Worm (Caenorhabditis elegans) whole organism, L1 larva: ENCODE measurements around the gene F46E10.18.

ENCODE experiments used
- aly-2 ChIP-seq: fragments of 150-350 bp; optimal IDR thresholded peaks from 2 replicates; lab custom pipeline; 2014; ENCODE audit warnings: missing biosample characterization, missing genetic modification characterization
- ama-1 ChIP-seq: fragments of 150-350 bp; optimal IDR thresholded peaks from 2 replicates; lab custom pipeline; 2014
- blmp-1 ChIP-seq: fragments of 150-350 bp; optimal IDR thresholded peaks from 2 replicates; lab custom pipeline; 2014; ENCODE audit warnings: missing biosample characterization, missing genetic modification characterization
- ceh-63 ChIP-seq: fragments of 200-800 bp; sonication (Bioruptor generic); optimal IDR thresholded peaks from 2 replicates; lab custom pipeline; 2018; ENCODE audit warnings: mild to moderate bottlenecking, missing genetic modification characterization, missing compliant biosample characterization
- ceh-88 ChIP-seq: fragments of 200-800 bp; sonication (Bioruptor generic); IDR thresholded peaks from 2 replicates; pipeline ENCODE4 v1.3.6; 2022; ENCODE audit warnings: missing genetic modification characterization, missing compliant biosample characterization
- ceh-90 ChIP-seq: sonication (generic microtip); optimal IDR thresholded peaks from 2 replicates; lab custom pipeline; 2016; ENCODE audit warnings: missing genetic modification characterization, missing compliant biosample characterization
- efl-1 ChIP-seq, 4 experiments: fragments of 150-350 bp; optimal IDR thresholded peaks in 3 of 4; peaks in 1 of 4; 1 replicate in 1 of 4; 2 replicates in 3 of 4; lab custom pipeline; 2014; ENCODE audit warnings: missing biosample characterization in 2 of 4, missing genetic modification characterization in 2 of 4, missing genetic modification reagents in 2 of 4
- efl-3 ChIP-seq: fragments of 200-800 bp; sonication (Bioruptor generic); optimal IDR thresholded peaks from 2 replicates; lab custom pipeline; 2018; ENCODE audit warnings: mild to moderate bottlenecking, missing genetic modification characterization, missing compliant biosample characterization
- egl-13 ChIP-seq: sonication (generic microtip); optimal IDR thresholded peaks from 2 replicates; lab custom pipeline; 2016; ENCODE audit warnings: missing genotype, missing genetic modification reagents, missing genetic modification characterization, missing compliant biosample characterization
- egl-27 ChIP-seq, 2 experiments: fragments of 150-350 bp in 1 of 2; sonication (generic microtip); optimal IDR thresholded peaks; 3 replicates each; lab custom pipeline; 2017 to 2018; ENCODE audit warnings: missing biosample characterization in 2 of 2, missing genetic modification characterization in 2 of 2, missing genetic modification reagents in 2 of 2
- elt-3 ChIP-seq, 6 experiments: fragments of 150-350 bp in 1 of 6; sonication (generic microtip); optimal IDR thresholded peaks; 2 replicates each; lab custom pipeline; 2017 to 2018; ENCODE audit warnings: missing biosample characterization in 6 of 6, missing genetic modification characterization in 6 of 6, inconsistent platforms in 1 of 6
- fkh-10 ChIP-seq: sonication (generic microtip); optimal IDR thresholded peaks from 2 replicates; lab custom pipeline; 2017; ENCODE audit warnings: missing biosample characterization, missing genetic modification reagents, missing genetic modification characterization
- fkh-4 ChIP-seq: sonication (generic microtip); optimal IDR thresholded peaks from 2 replicates; lab custom pipeline; 2016; ENCODE audit warnings: missing compliant biosample characterization, missing genetic modification characterization, borderline replicate concordance
- fkh-8 ChIP-seq: sonication (generic microtip); optimal IDR thresholded peaks from 2 replicates; lab custom pipeline; 2016; ENCODE audit warnings: mild to moderate bottlenecking, missing genetic modification characterization, missing compliant biosample characterization
- grh-1 ChIP-seq: fragments of 200-800 bp; sonication (Bioruptor generic); IDR thresholded peaks from 2 replicates; pipeline ENCODE4 v1.3.6; 2022; ENCODE audit warnings: missing genetic modification reagents, missing genetic modification characterization, missing compliant biosample characterization
- hlh-17 ChIP-seq: fragments of 200-800 bp; sonication (Bioruptor generic); optimal IDR thresholded peaks from 2 replicates; lab custom pipeline; 2018; ENCODE audit warnings: missing genetic modification characterization, mild to moderate bottlenecking, missing compliant biosample characterization, moderate library complexity, borderline replicate concordance
- irx-1 ChIP-seq: sonication (generic microtip); optimal IDR thresholded peaks from 2 replicates; lab custom pipeline; 2016; ENCODE audit warnings: missing genetic modification characterization, missing compliant biosample characterization
- isw-1 ChIP-seq: fragments of 200-800 bp; sonication (Bioruptor generic); IDR thresholded peaks from 2 replicates; pipeline ENCODE4 v1.3.6; 2022; ENCODE audit warnings: missing genetic modification characterization, missing compliant biosample characterization
- jun-1 ChIP-seq: fragments of 150-350 bp; optimal IDR thresholded peaks from 2 replicates; lab custom pipeline; 2014; ENCODE audit warnings: missing biosample characterization, missing genetic modification reagents, missing genetic modification characterization
- lin-13 ChIP-seq: fragments of 150-350 bp; optimal IDR thresholded peaks from 2 replicates; lab custom pipeline; 2014; ENCODE audit warnings: missing biosample characterization, missing genetic modification reagents, missing genetic modification characterization
- lin-14 ChIP-seq: fragments of 200-800 bp; sonication (Bioruptor generic); optimal IDR thresholded peaks from 2 replicates; lab custom pipeline; 2018; ENCODE audit warnings: mild to moderate bottlenecking, missing genetic modification characterization, moderate library complexity, missing compliant biosample characterization
- lin-35 ChIP-seq, 2 experiments: fragments of 150-350 bp; optimal IDR thresholded peaks; 2 replicates each; lab custom pipeline; 2014; ENCODE audit warnings: missing biosample characterization in 2 of 2, missing genetic modification characterization in 2 of 2, missing genetic modification reagents in 2 of 2
- lin-39 ChIP-seq: fragments of 150-350 bp; optimal IDR thresholded peaks from 2 replicates; lab custom pipeline; 2014; ENCODE audit warnings: missing biosample characterization, missing genetic modification reagents, missing genetic modification characterization
- lsy-2 ChIP-seq, 2 experiments: fragments of 150-350 bp; optimal IDR thresholded peaks; 2 replicates each; lab custom pipeline; 2014; ENCODE audit warnings: missing biosample characterization in 2 of 2, missing genetic modification characterization in 2 of 2
- mab-9 ChIP-seq: fragments of 200-800 bp; sonication (Bioruptor generic); IDR thresholded peaks from 2 replicates; pipeline ENCODE4 v1.3.6; 2022; ENCODE audit warnings: missing genetic modification reagents, missing genetic modification characterization, missing compliant biosample characterization
- mef-2 ChIP-seq: fragments of 150-350 bp; optimal IDR thresholded peaks from 2 replicates; lab custom pipeline; 2014; ENCODE audit warnings: missing biosample characterization, missing genetic modification characterization
- mep-1 ChIP-seq: fragments of 150-350 bp; optimal IDR thresholded peaks from 2 replicates; lab custom pipeline; 2014; ENCODE audit warnings: missing biosample characterization, missing genetic modification characterization
- nhr-11 ChIP-seq: fragments of 150-350 bp; optimal IDR thresholded peaks from 2 replicates; lab custom pipeline; 2014; ENCODE audit warnings: missing biosample characterization, missing genetic modification characterization
- nhr-12 ChIP-seq: sonication (generic microtip); optimal IDR thresholded peaks from 2 replicates; lab custom pipeline; 2017; ENCODE audit warnings: missing biosample characterization, missing genetic modification characterization
- nhr-19 ChIP-seq: fragments of 200-800 bp; sonication (Bioruptor generic); conservative IDR thresholded peaks from 2 replicates; pipeline ENCODE4 v1.3.6; 2022; ENCODE audit warnings: missing genetic modification characterization, missing compliant biosample characterization
- nhr-20 ChIP-seq: sonication (generic microtip); optimal IDR thresholded peaks from 2 replicates; lab custom pipeline; 2016; ENCODE audit warnings: mild to moderate bottlenecking, missing genetic modification characterization, missing compliant biosample characterization
- nhr-71 ChIP-seq: sonication (generic microtip); optimal IDR thresholded peaks from 2 replicates; lab custom pipeline; 2016; ENCODE audit warnings: mild to moderate bottlenecking, missing genetic modification characterization, moderate library complexity, missing compliant biosample characterization
- nhr-77 ChIP-seq: fragments of 150-350 bp; optimal IDR thresholded peaks from 2 replicates; lab custom pipeline; 2014; ENCODE audit warnings: missing biosample characterization, missing genetic modification characterization
- nhr-85 ChIP-seq: sonication (generic microtip); peaks from one replicate; lab custom pipeline; 2016; ENCODE audit warnings: missing genetic modification characterization, inconsistent platforms, missing compliant biosample characterization
- pag-3 ChIP-seq: sonication (generic microtip); optimal IDR thresholded peaks from 2 replicates; lab custom pipeline; 2017; ENCODE audit warnings: missing genetic modification characterization, mild to moderate bottlenecking, missing compliant biosample characterization, antibody characterized with exemption, borderline replicate concordance; ENCODE audit not compliant: insufficient read depth
- rnt-1 ChIP-seq: sonication (generic microtip); optimal IDR thresholded peaks from 2 replicates; lab custom pipeline; 2016; ENCODE audit warnings: mild to moderate bottlenecking, missing genetic modification characterization, moderate library complexity, missing compliant biosample characterization
- snu-23 ChIP-seq: sonication (generic microtip); optimal IDR thresholded peaks from 2 replicates; lab custom pipeline; 2016; ENCODE audit warnings: missing genetic modification characterization, missing compliant biosample characterization
- sptf-1 ChIP-seq: fragments of 150-350 bp; optimal IDR thresholded peaks from 2 replicates; lab custom pipeline; 2014; ENCODE audit warnings: missing biosample characterization, missing genetic modification characterization
- tbx-2 ChIP-seq: sonication (generic microtip); optimal IDR thresholded peaks from 2 replicates; lab custom pipeline; 2016; ENCODE audit warnings: missing genetic modification characterization, missing compliant biosample characterization
- unc-62 ChIP-seq: fragments of 150-350 bp; optimal IDR thresholded peaks from 2 replicates; lab custom pipeline; 2014; ENCODE audit warnings: missing biosample characterization, missing genetic modification reagents, missing genetic modification characterization
- unc-86 ChIP-seq: sonication (generic microtip); optimal IDR thresholded peaks from 2 replicates; lab custom pipeline; 2016; ENCODE audit warnings: missing genetic modification characterization, missing compliant biosample characterization
- xbp-1 ChIP-seq: sonication (generic microtip); optimal IDR thresholded peaks from 2 replicates; lab custom pipeline; 2016; ENCODE audit warnings: missing genetic modification characterization, missing compliant biosample characterization
- zip-4 ChIP-seq: fragments of 200-800 bp; sonication (Bioruptor generic); optimal IDR thresholded peaks from 2 replicates; lab custom pipeline; 2018; ENCODE audit warnings: mild to moderate bottlenecking, missing genetic modification characterization, moderate library complexity, missing compliant biosample characterization
- ztf-11 ChIP-seq, 2 experiments: sonication (generic microtip); optimal IDR thresholded peaks; 2 replicates each; lab custom pipeline; 2016 to 2017; ENCODE audit warnings: missing genetic modification characterization in 2 of 2, missing biosample characterization in 1 of 2, missing compliant biosample characterization in 1 of 2

Gene F46E10.18

ce11 chrV:6498441-6498840, 22.4 kb upstream of the F46E10.18 start:
- no peak for TF ChIP-seq mab-9
- TF ChIP-seq isw-1: no peak
- TF ChIP-seq lin-39 (tag; lab: Kevin White, UChicago): no peak
- TF ChIP-seq ceh-90 (tag; lab: Kevin White, UChicago): no peak
- TF ChIP-seq lin-14 (GFP tag; lab: Kevin White, UChicago): peak; percentile 11
- no peak for TF ChIP-seq grh-1 (GFP tag; lab: Robert Waterston, UW)
- TF ChIP-seq, all 84 proteins: peak for 1

- TF ChIP-seq egl-13 (tag; lab: Kevin White, UChicago) (no peak), ztf-11 (tag; optimal IDR thresholded peaks at IDR 0.05; lab: Kevin White, UChicago) (no peak), mef-2 (tag; lab: Kevin White, UChicago) (no peak), ceh-88 (GFP tag; lab: Robert Waterston, UW) (no peak), fkh-4 (tag; lab: Kevin White, UChicago) (no peak), xbp-1 (tag; lab: Kevin White, UChicago) (no peak), ceh-63 (GFP tag; lab: Kevin White, UChicago) (no peak), zip-4 (GFP tag; lab: Kevin White, UChicago) (no peak), elt-3 (tag; optimal IDR thresholded peaks at IDR 0.05; lab: Kevin White, UChicago) (no peak)
Observed at ce11 chrV:6498903-6499302, 21.9 kb upstream of the F46E10.18 start, which contains the start of gene W01A11.1. W01A11.1 (plus strand) TSS chrV:6499224.

- TF ChIP-seq aly-2 (tag; lab: Kevin White, UChicago) (no peak), fkh-10 (no peak), nhr-85 (tag; lab: Kevin White, UChicago) (peak; percentile 91), grh-1 (GFP tag; lab: Robert Waterston, UW) (peak; percentile 6; the same call in 1 of the 2 replicates), nhr-71 (peak; percentile 64), nhr-19 (GFP tag; lab: Robert Waterston, UW) (peak; percentile 32; the same call in 1 of the 2 replicates), lin-35 (GFP tag; optimal IDR thresholded peaks at IDR 0.05; lab: Kevin White, UChicago) (peak in 1 of 2 experiments; percentile 55), elt-3 (tag; optimal IDR thresholded peaks at IDR 0.05; lab: Kevin White, UChicago) (peak in 4 of 6 experiments; percentile 11 to 86 (median 61)), lin-14 (GFP tag; lab: Kevin White, UChicago) (peak; percentile 69), blmp-1 (tag; lab: Kevin White, UChicago) (peak; percentile 80), nhr-77 (tag; lab: Kevin White, UChicago) (no peak), ztf-11 (tag; optimal IDR thresholded peaks at IDR 0.05; lab: Kevin White, UChicago) (no peak), unc-62 (no peak), hlh-17 (GFP tag; lab: Kevin White, UChicago) (no peak), efl-1 (optimal IDR thresholded peaks at IDR 0.05; lab: Kevin White, UChicago) (no peak), efl-1 (GFP tag; optimal IDR thresholded peaks at IDR 0.05 in 1 of 2; lab: Kevin White, UChicago) (peak in 1 of 2 experiments; percentile 94), tbx-2 (tag; lab: Kevin White, UChicago) (peak; percentile 18), lsy-2 (tag; optimal IDR thresholded peaks at IDR 0.05; lab: Kevin White, UChicago) (peak in 1 of 2 experiments; percentile 49), mep-1 (tag; lab: Kevin White, UChicago) (peak; percentile 12), nhr-20 (tag; lab: Kevin White, UChicago) (peak; percentile 74), ama-1 (lab: Kevin White, UChicago) (no peak), snu-23 (peak; percentile 42), pag-3 (tag; lab: Kevin White, UChicago) (peak; percentile 32)
- TF ChIP-seq, all 84 proteins: peak for 15
Observed at ce11 chrV:6503158-6503557, 17.7 kb upstream of the F46E10.18 start.

- no peak for TF ChIP-seq egl-13 (tag; lab: Kevin White, UChicago)
- TF ChIP-seq efl-3 (GFP tag; lab: Kevin White, UChicago): no peak
- no peak for TF ChIP-seq irx-1 (tag; lab: Kevin White, UChicago)
- peak in 1 of 2 experiments; percentile 17 for TF ChIP-seq lsy-2 (tag; optimal IDR thresholded peaks at IDR 0.05; lab: Kevin White, UChicago)
- TF ChIP-seq fkh-8 (tag; lab: Kevin White, UChicago): no peak
- no peak for TF ChIP-seq rnt-1
- TF ChIP-seq sptf-1 (tag; lab: Kevin White, UChicago): no peak
- peak; percentile 83 for TF ChIP-seq blmp-1 (tag; lab: Kevin White, UChicago)
- no peak for TF ChIP-seq lin-13 (GFP tag; lab: Kevin White, UChicago)
- TF ChIP-seq zip-4 (GFP tag; lab: Kevin White, UChicago): no peak
- TF ChIP-seq jun-1 (tag; lab: Kevin White, UChicago): no peak
- no peak for TF ChIP-seq unc-86 (tag; lab: Kevin White, UChicago)
- TF ChIP-seq ceh-88 (GFP tag; lab: Robert Waterston, UW): no peak
- TF ChIP-seq nhr-11 (tag; lab: Kevin White, UChicago): no peak
- TF ChIP-seq elt-3 (tag; optimal IDR thresholded peaks at IDR 0.05; lab: Kevin White, UChicago): peak in 2 of 6 experiments; percentile 11 to 55
- no peak for TF ChIP-seq nhr-12
- no peak for TF ChIP-seq egl-27 (tag; optimal IDR thresholded peaks at IDR 0.05; lab: Kevin White, UChicago)
Observed at ce11 chrV:6504131-6504827, 16.6 kb upstream of the F46E10.18 start, which contains the start of gene moc-2. moc-2 (minus strand) TSS chrV:6504181.
